Worm (Caenorhabditis elegans): Measurements from ENCODE around the gene rsp-6.

- TF ChIP-seq tbx-37 (GFP tag; conservative IDR thresholded peaks at IDR 0.05) (no peak), hnd-1 (tag; optimal IDR thresholded peaks at IDR 0.05) (no peak), ceh-13 (GFP tag; optimal IDR thresholded peaks at IDR 0.05) (no peak), scrt-1 (GFP tag; IDR thresholded peaks at IDR 0.05) (no peak), B0310.2 (tag; optimal IDR thresholded peaks at IDR 0.05) (no peak), tra-4 (tag; optimal IDR thresholded peaks at IDR 0.05) (no peak), ceh-36 (tag; optimal IDR thresholded peaks at IDR 0.05) (no peak), hmbx-1 (tag; optimal IDR thresholded peaks at IDR 0.05) (no peak)
Observed at ce11 chrIV:7789521-7789949, 1.5 kb downstream of the rsp-6 start, which contains the start of gene imp-3.
